Worm (Caenorhabditis elegans) whole organism, young adult: ENCODE measurements around the gene F56H11.2.

ENCODE experiments used
- F49E8.2 ChIP-seq: sonication (generic microtip); optimal IDR thresholded peaks from 3 replicates; lab custom pipeline; 2017; ENCODE audit warnings: missing genetic modification characterization, mild to moderate bottlenecking, missing compliant biosample characterization, antibody characterized with exemption, moderate library complexity; ENCODE audit not compliant: insufficient read depth
- K11D2.4 ChIP-seq: fragments of 200-800 bp; sonication (Bioruptor generic); IDR thresholded peaks from 2 replicates; pipeline ENCODE4 v1.3.6; 2022; ENCODE audit warnings: missing genetic modification reagents, missing genetic modification characterization, missing compliant biosample characterization
- K12H6.12 ChIP-seq: fragments of 200-800 bp; sonication (Bioruptor generic); optimal IDR thresholded peaks from 2 replicates; lab custom pipeline; 2018; ENCODE audit warnings: mild to moderate bottlenecking, missing genetic modification characterization, missing compliant biosample characterization
- T07F8.4 ChIP-seq: sonication (generic microtip); optimal IDR thresholded peaks from 2 replicates; lab custom pipeline; 2016; ENCODE audit warnings: mild to moderate bottlenecking, missing genetic modification characterization, moderate library complexity, missing compliant biosample characterization
- T26A5.8 ChIP-seq: sonication (generic microtip); optimal IDR thresholded peaks from 2 replicates; lab custom pipeline; 2016; ENCODE audit warnings: missing genetic modification characterization, missing compliant biosample characterization
- Y56A3A.18 ChIP-seq: fragments of 200-800 bp; sonication (Bioruptor generic); IDR thresholded peaks from 2 replicates; pipeline ENCODE4 v1.3.6; 2022; ENCODE audit warnings: missing genetic modification reagents, missing genetic modification characterization, missing compliant biosample characterization
- ZK185.1 ChIP-seq: sonication (generic microtip); optimal IDR thresholded peaks from 2 replicates; lab custom pipeline; 2016; ENCODE audit warnings: mild to moderate bottlenecking, missing genetic modification characterization, missing compliant biosample characterization; ENCODE audit not compliant: poor library complexity, severe bottlenecking
- ama-1 ChIP-seq, 3 experiments: fragments of 150-350 bp in 1 of 3; sonication (generic microtip) in 2 of 3; optimal IDR thresholded peaks; 2 replicates each; lab custom pipeline; 2014 to 2018; ENCODE audit warnings: missing biosample characterization in 2 of 3, missing genetic modification characterization in 2 of 3, missing genetic modification reagents in 2 of 3
- atf-7 ChIP-seq: sonication (generic microtip); optimal IDR thresholded peaks from 2 replicates; lab custom pipeline; 2017; ENCODE audit warnings: mild to moderate bottlenecking, missing genetic modification characterization, missing compliant biosample characterization
- athp-1 ChIP-seq: sonication (generic microtip); optimal IDR thresholded peaks from 2 replicates; lab custom pipeline; 2017; ENCODE audit warnings: mild to moderate bottlenecking, missing genetic modification characterization, missing compliant biosample characterization
- attf-3 ChIP-seq: fragments of 200-800 bp; sonication (Bioruptor generic); conservative IDR thresholded peaks from 2 replicates; pipeline ENCODE4 v1.3.6; 2022; ENCODE audit warnings: missing genetic modification reagents, missing genetic modification characterization, missing compliant biosample characterization
- ccch-3 ChIP-seq: fragments of 200-800 bp; sonication (Bioruptor generic); optimal IDR thresholded peaks from 2 replicates; lab custom pipeline; 2018; ENCODE audit warnings: mild to moderate bottlenecking, missing genetic modification characterization, missing compliant biosample characterization
- cebp-1 ChIP-seq, 2 experiments: fragments of 200-800 bp in 1 of 2; sonication (Bioruptor generic) in 1 of 2; sonication (generic microtip) in 1 of 2; IDR thresholded peaks in 1 of 2; optimal IDR thresholded peaks in 1 of 2; 2 replicates each; pipeline versions ENCODE4 v1.3.6 to Lab custom; 2017 to 2022; ENCODE audit warnings: missing compliant biosample characterization in 2 of 2, missing genetic modification characterization in 2 of 2, mild to moderate bottlenecking in 1 of 2, missing genetic modification reagents in 1 of 2, moderate library complexity in 1 of 2
- ceh-27 ChIP-seq: fragments of 200-800 bp; sonication (Bioruptor generic); optimal IDR thresholded peaks from 2 replicates; lab custom pipeline; 2018; ENCODE audit warnings: mild to moderate bottlenecking, missing genetic modification characterization, moderate library complexity, missing compliant biosample characterization
- ceh-40 ChIP-seq: fragments of 200-800 bp; sonication (Bioruptor generic); IDR thresholded peaks from 2 replicates; pipeline ENCODE4 v1.3.6; 2022; ENCODE audit warnings: missing genetic modification characterization, missing compliant biosample characterization
- ceh-79 ChIP-seq: sonication (generic microtip); optimal IDR thresholded peaks from 2 replicates; lab custom pipeline; 2017; ENCODE audit warnings: mild to moderate bottlenecking, missing genetic modification characterization, missing compliant biosample characterization
- egl-18 ChIP-seq: fragments of 200-800 bp; sonication (Bioruptor generic); IDR thresholded peaks from 2 replicates; pipeline ENCODE4 v1.3.6; 2022; ENCODE audit warnings: missing genetic modification reagents, missing genetic modification characterization, missing compliant biosample characterization
- ekl-4 ChIP-seq: fragments of 200-800 bp; sonication (Bioruptor generic); IDR thresholded peaks from 2 replicates; pipeline ENCODE4 v1.3.6; 2022; ENCODE audit warnings: missing genetic modification reagents, missing genetic modification characterization, missing compliant biosample characterization
- ets-4 ChIP-seq: fragments of 200-800 bp; sonication (Bioruptor generic); optimal IDR thresholded peaks from 2 replicates; lab custom pipeline; 2018; ENCODE audit warnings: mild to moderate bottlenecking, missing genetic modification characterization, missing compliant biosample characterization
- fkh-3 ChIP-seq: sonication (generic microtip); optimal IDR thresholded peaks from 2 replicates; lab custom pipeline; 2016; ENCODE audit warnings: mild to moderate bottlenecking, missing genetic modification characterization, missing compliant biosample characterization
- him-1 ChIP-seq: sonication (generic microtip); optimal IDR thresholded peaks from 2 replicates; lab custom pipeline; 2016; ENCODE audit warnings: missing genotype, missing genetic modification reagents, missing genetic modification characterization, missing compliant biosample characterization
- hlh-26 ChIP-seq: fragments of 200-800 bp; sonication (Bioruptor generic); conservative IDR thresholded peaks from 2 replicates; pipeline ENCODE4 v1.3.6; 2022; ENCODE audit warnings: missing genetic modification reagents, missing genetic modification characterization, missing compliant biosample characterization
- hmg-1.2 ChIP-seq: fragments of 200-800 bp; sonication (Bioruptor generic); IDR thresholded peaks from 2 replicates; pipeline ENCODE4 v1.3.6; 2022; ENCODE audit warnings: missing genetic modification reagents, missing genetic modification characterization, missing compliant biosample characterization
- hrde-1 ChIP-seq: sonication (generic microtip); optimal IDR thresholded peaks from 2 replicates; lab custom pipeline; 2016; ENCODE audit warnings: missing genetic modification characterization, mild to moderate bottlenecking, missing compliant biosample characterization, moderate library complexity, missing genotype, missing genetic modification reagents, borderline replicate concordance
- hsf-1 ChIP-seq: fragments of 200-800 bp; sonication (Bioruptor generic); IDR thresholded peaks from 2 replicates; pipeline ENCODE4 v1.3.6; 2022; ENCODE audit warnings: missing genetic modification reagents, missing genetic modification characterization, missing compliant biosample characterization
- lin-26 ChIP-seq: fragments of 200-800 bp; sonication (Bioruptor generic); IDR thresholded peaks from 2 replicates; pipeline ENCODE4 v1.3.6; 2022; ENCODE audit warnings: missing genetic modification reagents, missing genetic modification characterization, missing compliant biosample characterization
- lin-40 ChIP-seq: sonication (generic microtip); optimal IDR thresholded peaks from 2 replicates; lab custom pipeline; 2016; ENCODE audit warnings: missing genetic modification characterization, mild to moderate bottlenecking, missing compliant biosample characterization, missing genotype, missing genetic modification reagents
- lir-1 ChIP-seq: fragments of 200-800 bp; sonication (Bioruptor generic); conservative IDR thresholded peaks from 2 replicates; pipeline ENCODE4 v1.3.6; 2022; ENCODE audit warnings: missing genetic modification reagents, missing genetic modification characterization, missing compliant biosample characterization
- mcd-1 ChIP-seq: fragments of 200-800 bp; sonication (Bioruptor generic); IDR thresholded peaks from 2 replicates; pipeline ENCODE4 v1.3.6; 2022; ENCODE audit warnings: missing genetic modification reagents, missing genetic modification characterization, missing compliant biosample characterization
- mes-4 ChIP-seq: sonication (generic microtip); optimal IDR thresholded peaks from 2 replicates; lab custom pipeline; 2016; ENCODE audit warnings: missing genotype, missing genetic modification characterization, missing compliant biosample characterization
- mxl-1 ChIP-seq: sonication (generic microtip); optimal IDR thresholded peaks from 2 replicates; lab custom pipeline; 2016; ENCODE audit warnings: missing genetic modification characterization, missing compliant biosample characterization
- nfya-1 ChIP-seq: sonication (generic microtip); optimal IDR thresholded peaks from 2 replicates; lab custom pipeline; 2017; ENCODE audit warnings: antibody characterized with exemption, missing compliant biosample characterization, missing genetic modification characterization, borderline replicate concordance; ENCODE audit not compliant: insufficient read depth
- nhr-179 ChIP-seq: sonication (generic microtip); optimal IDR thresholded peaks from 2 replicates; lab custom pipeline; 2016; ENCODE audit warnings: mild to moderate bottlenecking, missing genetic modification characterization, missing compliant biosample characterization
- nhr-90 ChIP-seq: sonication (generic microtip); optimal IDR thresholded peaks from 2 replicates; lab custom pipeline; 2016; ENCODE audit warnings: missing genotype, mild to moderate bottlenecking, missing genetic modification characterization, missing compliant biosample characterization
- sptf-2 ChIP-seq: fragments of 200-800 bp; sonication (Bioruptor generic); optimal IDR thresholded peaks from 2 replicates; lab custom pipeline; 2018; ENCODE audit warnings: mild to moderate bottlenecking, missing genetic modification characterization, missing compliant biosample characterization
- tbx-9 ChIP-seq: sonication (generic microtip); optimal IDR thresholded peaks from 2 replicates; lab custom pipeline; 2016; ENCODE audit warnings: borderline replicate concordance, missing genetic modification characterization, inconsistent platforms, missing compliant biosample characterization
- tlf-1 ChIP-seq: fragments of 200-800 bp; sonication (Bioruptor generic); optimal IDR thresholded peaks from 2 replicates; lab custom pipeline; 2018; ENCODE audit warnings: mild to moderate bottlenecking, missing genetic modification characterization, missing compliant biosample characterization
- unc-130 ChIP-seq: sonication (generic microtip); optimal IDR thresholded peaks from 2 replicates; lab custom pipeline; 2016; ENCODE audit warnings: missing genetic modification reagents, missing genetic modification characterization, missing compliant biosample characterization
- xnd-1 ChIP-seq: sonication (generic microtip); optimal IDR thresholded peaks from 2 replicates; lab custom pipeline; 2016; ENCODE audit warnings: missing genotype, missing genetic modification reagents, missing genetic modification characterization, missing compliant biosample characterization
- ztf-18 ChIP-seq: sonication (generic microtip); optimal IDR thresholded peaks from 2 replicates; lab custom pipeline; 2016; ENCODE audit warnings: missing genotype, mild to moderate bottlenecking, missing genetic modification characterization, missing compliant biosample characterization
- ztf-25 ChIP-seq: fragments of 200-800 bp; sonication (Bioruptor generic); IDR thresholded peaks from 2 replicates; pipeline ENCODE4 v1.3.6; 2022; ENCODE audit warnings: missing genetic modification reagents, missing genetic modification characterization, missing compliant biosample characterization
- ztf-26 ChIP-seq: sonication (generic microtip); optimal IDR thresholded peaks from 2 replicates; lab custom pipeline; 2017; ENCODE audit warnings: missing genetic modification characterization, missing compliant biosample characterization
- ztf-28 ChIP-seq: fragments of 200-800 bp; sonication (Bioruptor generic); IDR thresholded peaks from 2 replicates; pipeline ENCODE4 v1.3.6; 2022; ENCODE audit warnings: missing genetic modification reagents, missing genetic modification characterization, missing compliant biosample characterization

The F56H11.2 gene

ce11 chrIV:9490320-9490719 is 42.7 kb downstream of the F56H11.2 start, which contains the start of gene sru-6 (continued):
- TF ChIP-seq F49E8.2 (no peak), mes-4 (tag; lab: Kevin White, UChicago) (no peak), hmg-1.2 (no peak)
- TF ChIP-seq, all 124 proteins: peak for 0

ce11 chrIV:9488315-9488714 is 44.7 kb downstream of the F56H11.2 start, which contains the start of gene sru-1:
TSS of gene sru-1 (plus strand) at chrIV:9488615.
- TF ChIP-seq Y56A3A.18 (GFP tag; lab: Robert Waterston, UW) (no peak), unc-130 (no peak), atf-7 (tag; lab: Kevin White, UChicago) (no peak), ceh-79 (tag; lab: Kevin White, UChicago) (no peak), ekl-4 (GFP tag; lab: Robert Waterston, UW) (no peak), ztf-18 (tag; lab: Kevin White, UChicago) (no peak), T07F8.4 (tag; lab: Kevin White, UChicago) (no peak), nhr-90 (no peak), attf-3 (GFP tag; lab: Robert Waterston, UW) (no peak), K11D2.4 (GFP tag; lab: Robert Waterston, UW) (no peak), ceh-40 (GFP tag; lab: Robert Waterston, UW) (no peak), sptf-2 (no peak), ZK185.1 (tag; lab: Kevin White, UChicago) (no peak), ets-4 (GFP tag; lab: Kevin White, UChicago) (no peak), hrde-1 (tag; lab: Kevin White, UChicago) (no peak), T26A5.8 (tag; lab: Kevin White, UChicago) (no peak), ama-1 (optimal IDR thresholded peaks at IDR 0.05; lab: Kevin White, UChicago) (no peak), ama-1 (GFP tag; optimal IDR thresholded peaks at IDR 0.05; lab: Kevin White, UChicago) (no peak)

- TF ChIP-seq lir-1 (GFP tag; lab: Robert Waterston, UW) (no peak), hlh-26 (GFP tag; lab: Robert Waterston, UW) (no peak), K12H6.12 (no peak), mcd-1 (GFP tag; lab: Robert Waterston, UW) (no peak), xnd-1 (tag; lab: Kevin White, UChicago) (no peak), mxl-1 (tag; lab: Kevin White, UChicago) (no peak), ets-4 (GFP tag; lab: Kevin White, UChicago) (no peak), tbx-9 (no peak), T26A5.8 (tag; lab: Kevin White, UChicago) (no peak), nfya-1 (no peak), mes-4 (tag; lab: Kevin White, UChicago) (no peak), nhr-179 (no peak)
Observed at ce11 chrIV:9486779-9487178, 46.2 kb downstream of the F56H11.2 start.

DNA sequence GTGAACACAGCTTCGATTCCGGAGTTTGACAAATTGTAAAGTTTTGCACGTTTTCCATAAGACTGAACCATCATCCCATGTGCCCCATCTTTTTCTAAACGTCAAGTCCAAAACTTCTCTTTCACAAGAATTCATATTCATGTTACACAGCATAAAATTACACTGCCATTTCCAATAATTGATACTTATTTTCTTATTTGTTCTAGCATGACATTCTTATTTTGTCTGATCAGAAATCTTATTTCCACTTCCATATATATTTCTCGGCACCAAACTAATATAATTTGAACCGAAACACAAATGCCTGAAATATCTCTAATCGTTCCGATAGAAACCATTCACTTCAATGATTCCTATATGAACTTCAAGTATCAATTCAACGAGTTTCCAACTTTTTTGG is 47.0 kb downstream of the F56H11.2 start, which contains the start of gene sru-2:
Gene sru-2, plus strand, starts transcription at position 301 of the 400 bp plus-strand sequence.
- TF ChIP-seq fkh-3 (tag; lab: Kevin White, UChicago) = no peak
- no peak for TF ChIP-seq tlf-1 (GFP tag; lab: Kevin White, UChicago)

ce11 chrIV:9485040-9485439 is 47.9 kb downstream of the F56H11.2 start, which contains the start of gene gadr-2:
TSS of gene gadr-2 (minus strand) at chrIV:9485140.
- TF ChIP-seq lin-40 = no peak
- no peak for TF ChIP-seq ceh-27
- no peak for TF ChIP-seq ztf-26 (tag; lab: Kevin White, UChicago)
- no peak for TF ChIP-seq cebp-1 (GFP tag; IDR thresholded peaks at IDR 0.05; lab: Robert Waterston, UW)
- no peak for TF ChIP-seq cebp-1 (tag; optimal IDR thresholded peaks at IDR 0.05; lab: Kevin White, UChicago)
- TF ChIP-seq ccch-3 = no peak
- TF ChIP-seq hsf-1 (GFP tag; lab: Robert Waterston, UW) = no peak
- TF ChIP-seq lin-26 (GFP tag; lab: Robert Waterston, UW) = no peak
- TF ChIP-seq hrde-1 (tag; lab: Kevin White, UChicago) = no peak
- no peak for TF ChIP-seq K11D2.4 (GFP tag; lab: Robert Waterston, UW)
- no peak for TF ChIP-seq egl-18 (GFP tag; lab: Robert Waterston, UW)
- no peak for TF ChIP-seq ztf-28 (GFP tag; lab: Robert Waterston, UW)
- no peak for TF ChIP-seq athp-1 (tag; lab: Kevin White, UChicago)
- no peak for TF ChIP-seq ztf-25 (GFP tag; lab: Robert Waterston, UW)
- TF ChIP-seq him-1 (tag; lab: Kevin White, UChicago) = no peak
